Fruit fly (Drosophila melanogaster): ENCODE results near the gene Bub3.
A peak's percentile ranks its signal among the peaks of the same experiment; 100 is the strongest.

Gene Bub3

DNA sequence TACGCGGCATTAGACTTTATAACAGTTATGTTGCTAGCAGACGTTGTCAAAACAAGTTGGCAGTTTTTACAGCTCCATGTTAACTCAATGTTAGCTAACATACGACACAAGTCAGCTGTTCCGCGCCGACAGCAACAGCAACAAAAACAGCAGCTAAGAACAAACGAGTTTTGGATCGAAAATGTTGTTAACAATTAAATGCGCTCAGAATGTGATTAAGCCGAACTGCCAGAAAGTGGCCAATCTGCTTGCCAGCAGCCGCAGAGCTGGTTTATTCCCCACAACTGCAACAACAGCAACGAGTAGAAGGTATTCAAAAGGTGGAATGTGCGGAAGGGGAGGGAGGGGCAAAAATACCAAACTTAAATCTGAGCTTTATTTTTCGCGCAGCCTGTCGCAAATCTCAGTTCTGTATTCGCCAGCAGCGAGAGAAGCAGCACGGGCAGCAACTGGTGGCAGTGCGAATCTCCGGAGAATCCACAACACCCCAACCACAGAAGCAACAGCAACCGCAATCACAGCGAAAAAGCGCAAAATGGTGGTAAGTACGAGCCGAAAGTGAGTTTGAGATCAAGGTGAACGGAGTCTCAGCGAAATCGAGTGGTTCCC is 47.9 kb upstream of the Bub3 start, which contains the start of gene Pcd (continued):
- no peak for TF ChIP-seq CG33557 (GFP tag; optimal IDR thresholded peaks at IDR 0.05)
- TF ChIP-seq CG9609 (GFP tag; optimal IDR thresholded peaks at IDR 0.05) = no peak
- TF ChIP-seq CG7556 (GFP tag; optimal IDR thresholded peaks at IDR 0.05) = no peak
- TF ChIP-seq CG11723 (GFP tag; optimal IDR thresholded peaks at IDR 0.05) = no peak
- no peak for TF ChIP-seq CrebB (tag; optimal IDR thresholded peaks at IDR 0.05)
- no peak for TF ChIP-seq z (GFP tag; IDR thresholded peaks at IDR 0.05)
- TF ChIP-seq sens (GFP tag) = no peak
- no peak for TF ChIP-seq Abd-B (GFP tag; optimal IDR thresholded peaks at IDR 0.05)
- TF ChIP-seq CG30403 (GFP tag; optimal IDR thresholded peaks at IDR 0.05) = no peak
- no peak for TF ChIP-seq Rx (GFP tag; IDR thresholded peaks at IDR 0.05)
- no peak for TF ChIP-seq Awh (GFP tag; IDR thresholded peaks at IDR 0.05)
- TF ChIP-seq CG13296 (GFP tag; optimal IDR thresholded peaks at IDR 0.05) = no peak
- TF ChIP-seq CHES-1-like (GFP tag; optimal IDR thresholded peaks at IDR 0.05) = no peak
- no peak for TF ChIP-seq Ets97D (GFP tag; optimal IDR thresholded peaks at IDR 0.05)
- TF ChIP-seq ara (GFP tag; IDR thresholded peaks at IDR 0.05) = no peak
- TF ChIP-seq Dfd (GFP tag; optimal IDR thresholded peaks at IDR 0.05) = no peak
- TF ChIP-seq CG2875 (GFP tag; optimal IDR thresholded peaks at IDR 0.05) = no peak
- TF ChIP-seq tup (GFP tag; optimal IDR thresholded peaks at IDR 0.05) = no peak
- no peak for TF ChIP-seq gcm2 (GFP tag; optimal IDR thresholded peaks at IDR 0.05)
- peak; percentile 70 for TF ChIP-seq CG8924 (tag; optimal IDR thresholded peaks at IDR 0.05)
- peak in 1 of 3 experiments; percentile 53 for TF ChIP-seq Stat92E (GFP tag; optimal IDR thresholded peaks at IDR 0.05)
- TF ChIP-seq CG1647 (GFP tag; optimal IDR thresholded peaks at IDR 0.05) = no peak
- TF ChIP-seq CG12744 (GFP tag; optimal IDR thresholded peaks at IDR 0.05) = no peak
- TF ChIP-seq CG16863 (GFP tag; optimal IDR thresholded peaks at IDR 0.05) = no peak
- no peak for TF ChIP-seq CG10274 (GFP tag; optimal IDR thresholded peaks at IDR 0.05)
- TF ChIP-seq so (GFP tag; IDR thresholded peaks at IDR 0.05) = no peak
- no peak for TF ChIP-seq CG4282 (GFP tag; optimal IDR thresholded peaks at IDR 0.05)
- no peak for TF ChIP-seq CG31365 (tag; optimal IDR thresholded peaks at IDR 0.05)
- no peak for TF ChIP-seq CG4404 (GFP tag; IDR thresholded peaks at IDR 0.05)
- no peak for TF ChIP-seq Atf-2 (GFP tag; optimal IDR thresholded peaks at IDR 0.05)
- no peak for TF ChIP-seq Atf3 (GFP tag; optimal IDR thresholded peaks at IDR 0.05)
- no peak for TF ChIP-seq hkb (optimal IDR thresholded peaks at IDR 0.05)
- no peak for TF ChIP-seq hkb (GFP tag; IDR thresholded peaks at IDR 0.05)
- TF ChIP-seq Trl (optimal IDR thresholded peaks at IDR 0.05) = no peak
- no peak for TF ChIP-seq Trl (GFP tag; optimal IDR thresholded peaks at IDR 0.05)
- no peak; the same call in 1 of the 2 replicates for TF ChIP-seq amos (GFP tag; IDR thresholded peaks at IDR 0.05; ENCODE audit: partially characterized antibody)
- TF ChIP-seq twi (tag; optimal IDR thresholded peaks at IDR 0.05) = no peak
- TF ChIP-seq Dp (GFP tag; optimal IDR thresholded peaks at IDR 0.05) = peak; percentile 88
- no peak for TF ChIP-seq Mad (GFP tag; optimal IDR thresholded peaks at IDR 0.05)
- TF ChIP-seq inv (GFP tag; IDR thresholded peaks at IDR 0.05; ENCODE audit: partially characterized antibody) = no peak
- TF ChIP-seq CG30020 (tag; optimal IDR thresholded peaks at IDR 0.05) = no peak
- no peak for TF ChIP-seq ind (GFP tag; optimal IDR thresholded peaks at IDR 0.05)
- TF ChIP-seq wek (GFP tag; optimal IDR thresholded peaks at IDR 0.05) = no peak
- TF ChIP-seq Hr78 (GFP tag; optimal IDR thresholded peaks at IDR 0.05) = no peak
- peak; percentile 90 for TF ChIP-seq scrt (GFP tag; optimal IDR thresholded peaks at IDR 0.05)
- no peak for TF ChIP-seq Dip2 (GFP tag; IDR thresholded peaks at IDR 0.05)
- TF ChIP-seq insv (GFP tag; optimal IDR thresholded peaks at IDR 0.05) = peak in 1 of 2 experiments; percentile 46
- TF ChIP-seq Poxn (GFP tag; IDR thresholded peaks at IDR 0.05) = no peak
- peak; percentile 48 for TF ChIP-seq abd-A (tag; optimal IDR thresholded peaks at IDR 0.05)
- peak; percentile 9 for TF ChIP-seq gro (GFP tag; optimal IDR thresholded peaks at IDR 0.05)
- peak; percentile 42; the same call in 1 of the 2 replicates for TF ChIP-seq Adf1 (GFP tag; IDR thresholded peaks at IDR 0.05)
- no peak for TF ChIP-seq CG2120 (GFP tag; optimal IDR thresholded peaks at IDR 0.05)
